Fruit fly (Drosophila melanogaster): Measurements from ENCODE around the gene CG45413.

DNA sequence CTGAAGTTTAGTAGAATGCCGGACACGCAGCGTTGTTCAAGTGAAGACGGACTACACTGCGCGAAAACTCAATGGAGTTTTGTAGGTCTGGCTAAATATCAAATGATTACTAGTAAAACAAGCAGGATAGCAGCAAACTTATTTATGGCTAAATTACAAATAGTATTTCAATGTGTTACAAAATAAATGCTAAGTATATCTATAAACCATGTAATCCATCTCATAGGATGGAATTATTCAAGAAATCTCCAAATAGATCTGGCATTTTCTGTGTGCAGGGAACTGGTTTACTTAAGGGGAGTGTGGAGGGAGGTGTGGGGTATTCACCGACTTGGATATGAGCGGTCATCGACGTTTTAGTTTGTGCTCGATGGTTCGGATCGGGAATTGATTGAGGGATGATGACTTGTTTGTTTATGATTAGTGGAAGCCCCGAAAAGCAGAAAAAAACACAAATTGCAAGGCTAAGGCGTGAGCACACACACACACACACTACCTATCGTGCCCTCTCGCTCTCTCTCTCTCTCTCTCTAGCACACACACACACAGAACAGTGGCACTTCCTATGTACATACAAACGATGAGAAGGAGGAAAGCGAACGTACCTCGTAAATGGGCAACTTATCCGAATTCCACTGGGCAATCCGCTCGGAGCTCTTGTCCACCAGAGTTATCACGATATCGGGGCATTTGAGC, 32.2 kb upstream of the CG45413 start:
- TF ChIP-seq fd96Cb (tag; optimal IDR thresholded peaks at IDR 0.05), result peak; percentile 85
- TF ChIP-seq Dek (tag; optimal IDR thresholded peaks at IDR 0.05), result peak; percentile 71
- TF ChIP-seq CG3281 (GFP tag; optimal IDR thresholded peaks at IDR 0.05), result peak; percentile 73
- TF ChIP-seq twi (tag; optimal IDR thresholded peaks at IDR 0.05), result peak; percentile 54
- peak; percentile 40 for TF ChIP-seq TFAM (GFP tag; optimal IDR thresholded peaks at IDR 0.05)
- peak; percentile 46 for TF ChIP-seq CG3163 (GFP tag; optimal IDR thresholded peaks at IDR 0.05)

Data from whole organism, embryonic.